Worm (Caenorhabditis elegans): ENCODE data around the gene lec-6.

The lec-6 gene

DNA sequence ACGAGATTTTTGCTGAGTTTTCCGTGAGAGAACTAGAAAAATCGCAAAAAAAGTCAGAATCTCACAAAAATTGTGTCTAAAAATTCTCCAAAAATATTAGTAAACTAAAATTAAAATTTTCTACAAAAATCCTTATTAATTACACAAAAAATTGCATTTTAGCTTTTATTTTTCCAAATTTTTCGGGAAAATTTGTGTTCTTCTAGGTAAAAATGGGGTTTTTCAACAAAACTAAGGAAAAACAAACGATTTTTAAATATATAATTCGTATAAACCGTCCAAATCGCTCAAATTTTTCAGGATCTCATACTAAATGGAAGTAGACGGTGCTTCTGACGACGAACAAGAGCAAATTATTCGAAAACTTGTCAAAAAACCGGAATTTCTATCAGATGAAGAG, 41.6 kb upstream of the lec-6 start, which contains the start of gene W06E11.1:
W06E11.1 (plus strand) TSS at position 301 of the 400 bp plus-strand sequence.
- TF ChIP-seq tbx-2 (tag; optimal IDR thresholded peaks at IDR 0.05) = no peak
- TF ChIP-seq eor-1 (tag; optimal IDR thresholded peaks at IDR 0.05) = no peak
- TF ChIP-seq elt-1 (tag; optimal IDR thresholded peaks at IDR 0.05) = no peak
- TF ChIP-seq lin-39 (tag; optimal IDR thresholded peaks at IDR 0.05) = no peak
- TF ChIP-seq ama-1 (optimal IDR thresholded peaks at IDR 0.05) = no peak
- TF ChIP-seq daf-12 (tag; optimal IDR thresholded peaks at IDR 0.05) = no peak
- TF ChIP-seq nhr-23 (tag; optimal IDR thresholded peaks at IDR 0.05) = no peak
- no peak for TF ChIP-seq elt-2 (tag; optimal IDR thresholded peaks at IDR 0.05)
- TF ChIP-seq lsy-12 (tag; optimal IDR thresholded peaks at IDR 0.05) = no peak
- TF ChIP-seq ceh-82 (tag; optimal IDR thresholded peaks at IDR 0.05) = no peak

DNA sequence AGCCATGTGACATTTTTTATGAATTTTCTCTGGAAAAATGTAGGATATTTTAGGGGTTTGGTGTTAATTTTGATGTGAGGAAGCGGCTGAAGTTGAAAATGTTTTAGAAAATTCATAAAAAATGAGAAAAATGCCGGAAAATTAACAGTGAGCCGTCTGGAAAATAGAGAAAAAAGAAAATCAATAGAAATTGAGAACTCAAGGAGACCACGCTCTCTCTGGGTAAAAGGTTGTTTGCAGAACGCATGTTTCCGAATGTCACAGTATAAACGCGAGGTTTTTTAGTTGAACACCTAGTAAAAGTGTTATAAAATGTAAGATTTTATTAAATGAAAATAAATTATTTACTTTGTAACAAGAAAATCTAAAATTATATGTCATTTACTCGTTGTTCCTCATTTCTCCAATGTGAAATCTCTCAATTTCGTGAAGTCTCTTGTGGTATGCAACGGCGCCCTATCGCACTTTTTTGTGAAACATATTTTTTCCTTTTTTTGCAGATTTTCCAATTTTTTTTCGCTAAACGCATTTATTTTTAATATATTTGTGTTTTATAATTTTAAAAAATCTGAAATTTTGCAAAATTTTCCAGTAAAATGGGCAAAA, 40.1 kb upstream of the lec-6 start, which contains the start of the genes tag-266 and tag-267:
tag-266 (minus strand) TSS at position 29 of the 606 bp plus-strand sequence.
tag-267 (plus strand) TSS at position 593 of the 606 bp plus-strand sequence.
- TF ChIP-seq tbx-2 (tag; optimal IDR thresholded peaks at IDR 0.05) (no peak), fkh-2 (tag; optimal IDR thresholded peaks at IDR 0.05) (no peak), fkh-10 (GFP tag; optimal IDR thresholded peaks at IDR 0.05) (peak; percentile 77), mdl-1 (tag; optimal IDR thresholded peaks at IDR 0.05) (no peak), nfya-1 (tag; optimal IDR thresholded peaks at IDR 0.05; ENCODE audit: insufficient read depth) (peak; percentile 59), nhr-43 (tag; optimal IDR thresholded peaks at IDR 0.05; ENCODE audit: poor library complexity, severe bottlenecking) (no peak), unc-62 (GFP tag; optimal IDR thresholded peaks at IDR 0.05) (no peak), elt-3 (tag; optimal IDR thresholded peaks at IDR 0.05) (no peak), mml-1 (tag; optimal IDR thresholded peaks at IDR 0.05) (no peak), lin-15B (tag; optimal IDR thresholded peaks at IDR 0.05) (peak; percentile 83), nhr-76 (tag; optimal IDR thresholded peaks at IDR 0.05) (no peak), aly-2 (tag; optimal IDR thresholded peaks at IDR 0.05) (no peak), pha-4 (tag; optimal IDR thresholded peaks at IDR 0.05) (peak; percentile 89), sea-2 (GFP tag; optimal IDR thresholded peaks at IDR 0.05) (no peak), ceh-82 (tag; optimal IDR thresholded peaks at IDR 0.05) (no peak), elt-2 (tag; optimal IDR thresholded peaks at IDR 0.05) (peak; percentile 42), nhr-12 (tag; optimal IDR thresholded peaks at IDR 0.05) (no peak), nhr-28 (tag; optimal IDR thresholded peaks at IDR 0.05) (no peak), ceh-9 (tag; optimal IDR thresholded peaks at IDR 0.05) (no peak), nhr-237 (tag; optimal IDR thresholded peaks at IDR 0.05) (no peak), R02D3.7 (tag; optimal IDR thresholded peaks at IDR 0.05) (peak; percentile 18), hmg-11 (tag; optimal IDR thresholded peaks at IDR 0.05) (no peak), nhr-25 (tag; optimal IDR thresholded peaks at IDR 0.05) (no peak), elt-1 (tag; optimal IDR thresholded peaks at IDR 0.05) (no peak), nhr-11 (tag; optimal IDR thresholded peaks at IDR 0.05) (no peak), egl-27 (tag; optimal IDR thresholded peaks at IDR 0.05) (no peak), nhr-77 (tag; optimal IDR thresholded peaks at IDR 0.05) (no peak), snpc-4 (tag; optimal IDR thresholded peaks at IDR 0.05) (no peak), ztf-11 (tag; optimal IDR thresholded peaks at IDR 0.05) (no peak), nhr-67 (tag; optimal IDR thresholded peaks at IDR 0.05) (no peak), unc-39 (tag; optimal IDR thresholded peaks at IDR 0.05) (no peak), lsy-12 (tag; optimal IDR thresholded peaks at IDR 0.05) (peak; percentile 21), ceh-28 (tag; optimal IDR thresholded peaks at IDR 0.05) (peak; percentile 69), ztf-4 (tag; optimal IDR thresholded peaks at IDR 0.05) (no peak), nhr-23 (tag; optimal IDR thresholded peaks at IDR 0.05) (peak; percentile 38), ceh-16 (tag; optimal IDR thresholded peaks at IDR 0.05) (no peak), ama-1 (optimal IDR thresholded peaks at IDR 0.05) (no peak), daf-12 (tag; optimal IDR thresholded peaks at IDR 0.05) (no peak), fos-1 (tag; optimal IDR thresholded peaks at IDR 0.05) (no peak), pqm-1 (tag; optimal IDR thresholded peaks at IDR 0.05) (peak; percentile 18), jun-1 (tag; optimal IDR thresholded peaks at IDR 0.05) (peak; percentile 34), eor-1 (tag; optimal IDR thresholded peaks at IDR 0.05) (peak in 1 of 2 experiments; percentile 20), zag-1 (tag; optimal IDR thresholded peaks at IDR 0.05) (no peak), egl-5 (tag; optimal IDR thresholded peaks at IDR 0.05) (no peak), lin-39 (tag; optimal IDR thresholded peaks at IDR 0.05) (no peak), skn-1 (tag; optimal IDR thresholded peaks at IDR 0.05) (no peak), ZK546.5 (tag; optimal IDR thresholded peaks at IDR 0.05) (no peak)

Data from whole organism, L3 larva.